Worm (Caenorhabditis elegans) whole organism, L2 larva: ENCODE results near the gene polg-1.

Experiments
- ama-1 ChIP-seq: fragments of 150-350 bp; optimal IDR thresholded peaks from 2 replicates; lab custom pipeline; 2018; ENCODE audit warnings: inconsistent platforms
- nhr-77 ChIP-seq: fragments of 150-350 bp; optimal IDR thresholded peaks from 2 replicates; lab custom pipeline; 2014; ENCODE audit warnings: missing biosample characterization, missing genetic modification characterization
- ztf-4 ChIP-seq: fragments of 150-350 bp; optimal IDR thresholded peaks from 2 replicates; lab custom pipeline; 2014; ENCODE audit warnings: missing biosample characterization, missing genetic modification characterization

- TF ChIP-seq ama-1 (lab: Kevin White, UChicago): no peak
- no peak for TF ChIP-seq ztf-4 (tag; lab: Kevin White, UChicago)
- no peak for TF ChIP-seq nhr-77
Observed at ce11 chrII:12239449-12239848, 39.7 kb upstream of the polg-1 start.
